Worm (Caenorhabditis elegans) whole organism, mixed stage, embryonic: ENCODE measurements around the gene F23A7.3.

ENCODE experiments used
- ces-1 ChIP-seq: fragments of 150-350 bp; optimal IDR thresholded peaks from 2 replicates; lab custom pipeline; 2014; ENCODE audit warnings: missing biosample characterization, missing genetic modification reagents, missing genetic modification characterization
- nhr-28 ChIP-seq: fragments of 150-350 bp; optimal IDR thresholded peaks from 2 replicates; lab custom pipeline; 2014; ENCODE audit warnings: missing biosample characterization, missing genetic modification characterization
- pha-4 ChIP-seq: fragments of 150-350 bp; optimal IDR thresholded peaks from 2 replicates; lab custom pipeline; 2018; ENCODE audit warnings: missing biosample characterization, missing genetic modification reagents, missing genetic modification characterization
- unc-39 ChIP-seq: fragments of 150-350 bp; optimal IDR thresholded peaks from 2 replicates; lab custom pipeline; 2014; ENCODE audit warnings: missing biosample characterization, missing genetic modification characterization

DNA sequence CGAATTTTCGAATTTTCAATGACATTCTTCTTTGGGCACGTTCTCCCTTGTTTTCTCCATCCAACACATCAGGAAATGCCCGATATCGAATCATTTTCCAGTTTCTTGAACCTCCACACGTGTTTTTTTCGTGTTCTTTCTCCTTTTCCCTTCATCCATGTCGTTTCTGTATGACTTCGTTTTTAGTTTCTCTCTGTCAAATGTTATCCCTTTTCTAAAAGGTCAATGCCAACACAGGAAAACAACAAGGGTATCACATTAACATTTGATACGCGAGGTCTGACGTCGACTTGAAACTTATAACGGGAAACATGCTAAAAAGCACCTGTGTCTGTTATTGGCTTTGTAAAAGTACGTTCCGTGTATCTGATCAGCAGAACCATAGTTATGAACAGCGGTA, 46.9 kb upstream of the F23A7.3 start:
- no peak for TF ChIP-seq nhr-28
- no peak for TF ChIP-seq ces-1 (GFP tag; lab: Kevin White, UChicago)
- no peak for TF ChIP-seq pha-4 (tag; lab: Kevin White, UChicago)
- TF ChIP-seq unc-39: no peak
